Worm (Caenorhabditis elegans) whole organism, late embryonic: ENCODE measurements around the gene abu-2.

ENCODE experiments used
- C08G9.2 ChIP-seq: sonication (generic microtip); optimal IDR thresholded peaks from 2 replicates; lab custom pipeline; 2016; ENCODE audit warnings: mild to moderate bottlenecking, missing genetic modification characterization, moderate library complexity, missing compliant biosample characterization
- C38D4.7 ChIP-seq: fragments of 200-800 bp; sonication (Bioruptor generic); optimal IDR thresholded peaks from 2 replicates; lab custom pipeline; 2018; ENCODE audit warnings: mild to moderate bottlenecking, missing genetic modification characterization, moderate library complexity, missing compliant biosample characterization
- K02D7.2 ChIP-seq: sonication (generic microtip); optimal IDR thresholded peaks from 2 replicates; lab custom pipeline; 2017; ENCODE audit warnings: mild to moderate bottlenecking, missing genetic modification characterization, missing compliant biosample characterization
- K09A11.1 ChIP-seq: sonication (generic microtip); optimal IDR thresholded peaks from 2 replicates; lab custom pipeline; 2017; ENCODE audit warnings: antibody characterized with exemption, mild to moderate bottlenecking, missing genetic modification characterization, missing compliant biosample characterization; ENCODE audit not compliant: insufficient read depth
- Y22D7AL.16 ChIP-seq: sonication (generic microtip); optimal IDR thresholded peaks from 2 replicates; lab custom pipeline; 2016; ENCODE audit warnings: missing genetic modification characterization, missing compliant biosample characterization
- ahr-1 ChIP-seq: sonication (generic microtip); optimal IDR thresholded peaks from 2 replicates; lab custom pipeline; 2016; ENCODE audit warnings: missing genetic modification characterization, missing compliant biosample characterization
- ama-1 ChIP-seq: fragments of 150-350 bp; optimal IDR thresholded peaks from 2 replicates; lab custom pipeline; 2014
- ceh-18 ChIP-seq: sonication (generic microtip); optimal IDR thresholded peaks from 2 replicates; lab custom pipeline; 2016; ENCODE audit warnings: missing genetic modification characterization, missing compliant biosample characterization
- ceh-2 ChIP-seq: sonication (generic microtip); optimal IDR thresholded peaks from 2 replicates; lab custom pipeline; 2016; ENCODE audit warnings: missing genotype, missing genetic modification characterization, missing compliant biosample characterization
- ceh-22 ChIP-seq: sonication (generic microtip); optimal IDR thresholded peaks from 2 replicates; lab custom pipeline; 2017; ENCODE audit warnings: missing biosample characterization, missing genetic modification characterization
- ceh-24 ChIP-seq: sonication (generic microtip); optimal IDR thresholded peaks from 2 replicates; lab custom pipeline; 2016; ENCODE audit warnings: mild to moderate bottlenecking, missing genetic modification characterization, missing compliant biosample characterization
- ceh-34 ChIP-seq: sonication (generic microtip); optimal IDR thresholded peaks from 2 replicates; lab custom pipeline; 2016; ENCODE audit warnings: mild to moderate bottlenecking, missing genetic modification characterization, missing compliant biosample characterization
- ceh-45 ChIP-seq: fragments of 200-800 bp; sonication (Bioruptor generic); IDR thresholded peaks from 2 replicates; pipeline ENCODE4 v1.3.6; 2022; ENCODE audit warnings: missing genetic modification reagents, missing genetic modification characterization, missing compliant biosample characterization
- ceh-48 ChIP-seq: sonication (generic microtip); optimal IDR thresholded peaks from 2 replicates; lab custom pipeline; 2016; ENCODE audit warnings: missing genetic modification characterization, inconsistent platforms, missing compliant biosample characterization
- ceh-6 ChIP-seq: fragments of 200-800 bp; sonication (Bioruptor generic); optimal IDR thresholded peaks from 2 replicates; lab custom pipeline; 2018; ENCODE audit warnings: mild to moderate bottlenecking, missing genetic modification characterization, missing compliant biosample characterization
- ceh-9 ChIP-seq: sonication (generic microtip); optimal IDR thresholded peaks from 2 replicates; lab custom pipeline; 2016; ENCODE audit warnings: mild to moderate bottlenecking, missing genetic modification characterization, inconsistent platforms, missing compliant biosample characterization
- che-1 ChIP-seq: sonication (generic microtip); optimal IDR thresholded peaks from 2 replicates; lab custom pipeline; 2016; ENCODE audit warnings: mild to moderate bottlenecking, missing genetic modification characterization, missing compliant biosample characterization
- dve-1 ChIP-seq: sonication (generic microtip); optimal IDR thresholded peaks from 2 replicates; lab custom pipeline; 2017; ENCODE audit warnings: antibody characterized with exemption, mild to moderate bottlenecking, missing genetic modification characterization, missing compliant biosample characterization
- elt-2 ChIP-seq: sonication (generic microtip); optimal IDR thresholded peaks from 2 replicates; lab custom pipeline; 2016; ENCODE audit warnings: missing genetic modification reagents, missing genetic modification characterization, missing compliant biosample characterization
- ets-4 ChIP-seq: sonication (generic microtip); optimal IDR thresholded peaks from 2 replicates; lab custom pipeline; 2016; ENCODE audit warnings: missing genetic modification characterization, missing compliant biosample characterization
- eyg-1 ChIP-seq: sonication (generic microtip); optimal IDR thresholded peaks from 2 replicates; lab custom pipeline; 2016; ENCODE audit warnings: missing genotype, missing genetic modification characterization, missing compliant biosample characterization
- fkh-10 ChIP-seq: fragments of 150-350 bp; optimal IDR thresholded peaks from 2 replicates; lab custom pipeline; 2014; ENCODE audit warnings: missing biosample characterization, missing genetic modification reagents, missing genetic modification characterization
- fkh-6 ChIP-seq: sonication (generic microtip); optimal IDR thresholded peaks from 2 replicates; lab custom pipeline; 2016; ENCODE audit warnings: missing genetic modification characterization, missing compliant biosample characterization
- gmeb-2 ChIP-seq: sonication (generic microtip); optimal IDR thresholded peaks from 2 replicates; lab custom pipeline; 2016; ENCODE audit warnings: missing genetic modification characterization, inconsistent platforms, missing compliant biosample characterization
- hlh-13 ChIP-seq: fragments of 200-800 bp; sonication (Bioruptor generic); optimal IDR thresholded peaks from 2 replicates; lab custom pipeline; 2018; ENCODE audit warnings: mild to moderate bottlenecking, missing genetic modification characterization, missing compliant biosample characterization
- hlh-15 ChIP-seq: sonication (generic microtip); optimal IDR thresholded peaks from 2 replicates; lab custom pipeline; 2016; ENCODE audit warnings: missing genetic modification characterization, missing compliant biosample characterization
- hlh-30 ChIP-seq: sonication (generic microtip); optimal IDR thresholded peaks from 2 replicates; lab custom pipeline; 2017; ENCODE audit warnings: antibody characterized with exemption, missing genetic modification characterization, missing compliant biosample characterization; ENCODE audit not compliant: insufficient read depth
- hlh-6 ChIP-seq: sonication (generic microtip); optimal IDR thresholded peaks from 2 replicates; lab custom pipeline; 2016; ENCODE audit warnings: missing genotype, missing genetic modification characterization, missing compliant biosample characterization
- hlh-8 ChIP-seq: sonication (generic microtip); optimal IDR thresholded peaks from 2 replicates; lab custom pipeline; 2016; ENCODE audit warnings: missing genotype, missing genetic modification characterization, missing compliant biosample characterization
- lim-6 ChIP-seq: sonication (generic microtip); optimal IDR thresholded peaks from 2 replicates; lab custom pipeline; 2016; ENCODE audit warnings: missing genetic modification characterization, missing compliant biosample characterization
- lin-11 ChIP-seq: fragments of 200-800 bp; sonication (Bioruptor generic); optimal IDR thresholded peaks from 2 replicates; lab custom pipeline; 2018; ENCODE audit warnings: mild to moderate bottlenecking, missing genetic modification characterization, missing compliant biosample characterization
- madf-2 ChIP-seq: sonication (generic microtip); optimal IDR thresholded peaks from 2 replicates; lab custom pipeline; 2017; ENCODE audit warnings: missing genetic modification characterization, missing compliant biosample characterization
- mec-3 ChIP-seq: sonication (generic microtip); optimal IDR thresholded peaks from 2 replicates; lab custom pipeline; 2016; ENCODE audit warnings: borderline replicate concordance, missing genetic modification characterization, missing compliant biosample characterization
- nfya-1 ChIP-seq: sonication (generic microtip); optimal IDR thresholded peaks from 2 replicates; lab custom pipeline; 2017; ENCODE audit warnings: missing genetic modification characterization, mild to moderate bottlenecking, missing compliant biosample characterization, antibody characterized with exemption, moderate library complexity
- nhr-11 ChIP-seq: fragments of 150-350 bp; optimal IDR thresholded peaks from 2 replicates; lab custom pipeline; 2014; ENCODE audit warnings: missing biosample characterization, missing genetic modification characterization
- npax-4 ChIP-seq: sonication (generic microtip); optimal IDR thresholded peaks from 2 replicates; lab custom pipeline; 2016; ENCODE audit warnings: missing genetic modification characterization, missing compliant biosample characterization
- odd-2 ChIP-seq: sonication (generic microtip); optimal IDR thresholded peaks from 2 replicates; lab custom pipeline; 2017; ENCODE audit warnings: antibody characterized with exemption, mild to moderate bottlenecking, missing genetic modification characterization, missing compliant biosample characterization
- pag-3 ChIP-seq: sonication (generic microtip); optimal IDR thresholded peaks from 2 replicates; lab custom pipeline; 2016; ENCODE audit warnings: missing compliant biosample characterization, missing genetic modification characterization, borderline replicate concordance
- pat-9 ChIP-seq: fragments of 200-800 bp; sonication (Bioruptor generic); optimal IDR thresholded peaks from 2 replicates; lab custom pipeline; 2018; ENCODE audit warnings: mild to moderate bottlenecking, missing genetic modification characterization, moderate library complexity, missing compliant biosample characterization
- pha-2 ChIP-seq: sonication (generic microtip); optimal IDR thresholded peaks from 2 replicates; lab custom pipeline; 2017; ENCODE audit warnings: mild to moderate bottlenecking, missing genetic modification characterization, missing compliant biosample characterization
- pha-4 ChIP-seq: fragments of 150-350 bp; optimal IDR thresholded peaks from 2 replicates; lab custom pipeline; 2018; ENCODE audit warnings: missing biosample characterization, missing genetic modification reagents, missing genetic modification characterization
- pqm-1 ChIP-seq: sonication (generic microtip); optimal IDR thresholded peaks from 2 replicates; lab custom pipeline; 2016; ENCODE audit warnings: missing genetic modification characterization, missing compliant biosample characterization
- pros-1 ChIP-seq: fragments of 150-350 bp; optimal IDR thresholded peaks from 2 replicates; lab custom pipeline; 2014; ENCODE audit warnings: missing biosample characterization, missing genetic modification reagents, missing genetic modification characterization
- rnt-1 ChIP-seq: sonication (generic microtip); optimal IDR thresholded peaks from 2 replicates; lab custom pipeline; 2016; ENCODE audit warnings: missing genetic modification characterization, missing compliant biosample characterization
- sdc-2 ChIP-seq: sonication (generic microtip); optimal IDR thresholded peaks from 2 replicates; lab custom pipeline; 2016; ENCODE audit warnings: missing genotype, missing genetic modification characterization, missing compliant biosample characterization
- sox-2 ChIP-seq: fragments of 200-800 bp; sonication (Bioruptor generic); IDR thresholded peaks from 2 replicates; pipeline ENCODE4 v1.3.6; 2022; ENCODE audit warnings: missing genetic modification reagents, missing genetic modification characterization, missing compliant biosample characterization
- sox-4 ChIP-seq: sonication (generic microtip); optimal IDR thresholded peaks from 2 replicates; lab custom pipeline; 2017; ENCODE audit warnings: mild to moderate bottlenecking, missing genetic modification characterization, inconsistent platforms, missing compliant biosample characterization
- syd-9 ChIP-seq: sonication (generic microtip); optimal IDR thresholded peaks from 2 replicates; lab custom pipeline; 2016; ENCODE audit warnings: mild to moderate bottlenecking, missing genetic modification characterization, moderate library complexity, missing compliant biosample characterization
- tbx-2 ChIP-seq: sonication (generic microtip); optimal IDR thresholded peaks from 2 replicates; lab custom pipeline; 2016; ENCODE audit warnings: missing genetic modification characterization, missing compliant biosample characterization
- unc-42 ChIP-seq: sonication (generic microtip); optimal IDR thresholded peaks from 2 replicates; lab custom pipeline; 2016; ENCODE audit warnings: missing genotype, missing genetic modification characterization, missing compliant biosample characterization
- unc-55 ChIP-seq: sonication (generic microtip); optimal IDR thresholded peaks from 2 replicates; lab custom pipeline; 2017; ENCODE audit warnings: missing biosample characterization, missing genetic modification reagents, missing genetic modification characterization
- unc-86 ChIP-seq: sonication (generic microtip); optimal IDR thresholded peaks from 2 replicates; lab custom pipeline; 2016; ENCODE audit warnings: missing genetic modification characterization, missing compliant biosample characterization
- zip-5 ChIP-seq: sonication (generic microtip); optimal IDR thresholded peaks from 2 replicates; lab custom pipeline; 2016; ENCODE audit warnings: missing genetic modification characterization, missing compliant biosample characterization

The abu-2 gene

ce11 chrX:1379391-1379790, 31.1 kb downstream of the abu-2 start:
- peak; percentile 66 for TF ChIP-seq pqm-1
- TF ChIP-seq sdc-2 = peak; percentile 97
- TF ChIP-seq che-1 = peak; percentile 86
- no peak for TF ChIP-seq dve-1 (tag; lab: Kevin White, UChicago)
- no peak for TF ChIP-seq unc-55 (GFP tag; lab: Kevin White, UChicago)
- no peak for TF ChIP-seq ceh-22
- TF ChIP-seq lin-11 = peak; percentile 76
- peak; percentile 68 for TF ChIP-seq ceh-2
- peak; percentile 80 for TF ChIP-seq pat-9
- peak; percentile 80 for TF ChIP-seq tbx-2 (tag; lab: Kevin White, UChicago)
- peak; percentile 61 for TF ChIP-seq hlh-15 (tag; lab: Kevin White, UChicago)
- no peak for TF ChIP-seq ama-1 (lab: Kevin White, UChicago)
- peak; percentile 16 for TF ChIP-seq fkh-10 (GFP tag; lab: Kevin White, UChicago)
- no peak for TF ChIP-seq ceh-24 (tag; lab: Kevin White, UChicago)
- TF ChIP-seq odd-2 (tag; lab: Kevin White, UChicago) = peak; percentile 1
- peak; percentile 78 for TF ChIP-seq C38D4.7
- no peak for TF ChIP-seq nhr-11 (tag; lab: Kevin White, UChicago)
- peak; percentile 78 for TF ChIP-seq fkh-6
- peak; percentile 32 for TF ChIP-seq ceh-9 (tag; lab: Kevin White, UChicago)
- peak; percentile 89 for TF ChIP-seq hlh-6 (tag; lab: Kevin White, UChicago)
- peak; percentile 77 for TF ChIP-seq nfya-1 (tag; lab: Kevin White, UChicago)
- TF ChIP-seq mec-3 (tag; lab: Kevin White, UChicago) = no peak
- peak; percentile 37 for TF ChIP-seq zip-5
- TF ChIP-seq unc-86 (tag; lab: Kevin White, UChicago) = peak; percentile 77
- TF ChIP-seq pros-1 = no peak
- TF ChIP-seq K02D7.2 = peak; percentile 77
- peak; percentile 76 for TF ChIP-seq ceh-18 (tag; lab: Kevin White, UChicago)
- peak; percentile 62 for TF ChIP-seq ets-4 (tag; lab: Kevin White, UChicago)
- peak; percentile 80 for TF ChIP-seq hlh-13 (GFP tag; lab: Kevin White, UChicago)
- peak; percentile 72 for TF ChIP-seq ceh-45 (GFP tag; lab: Robert Waterston, UW)
- TF ChIP-seq ceh-48 (tag; lab: Kevin White, UChicago) = peak; percentile 70
- TF ChIP-seq hlh-8 = peak; percentile 56
- no peak for TF ChIP-seq pha-4
- peak; percentile 17 for TF ChIP-seq unc-42 (tag; lab: Kevin White, UChicago)
- peak; percentile 57 for TF ChIP-seq eyg-1 (tag; lab: Kevin White, UChicago)
- peak; percentile 87 for TF ChIP-seq sox-4 (tag; lab: Kevin White, UChicago)
- TF ChIP-seq ahr-1 (tag; lab: Kevin White, UChicago) = peak; percentile 56
- TF ChIP-seq C08G9.2 (tag; lab: Kevin White, UChicago) = peak; percentile 82
- peak; percentile 29 for TF ChIP-seq pag-3 (tag; lab: Kevin White, UChicago)
- peak; percentile 85 for TF ChIP-seq gmeb-2 (tag; lab: Kevin White, UChicago)
- peak; percentile 85 for TF ChIP-seq rnt-1 (tag; lab: Kevin White, UChicago)
- TF ChIP-seq pha-2 (tag; lab: Kevin White, UChicago) = peak; percentile 81
- peak; percentile 90 for TF ChIP-seq ceh-6 (GFP tag; lab: Kevin White, UChicago)
- peak; percentile 34 for TF ChIP-seq hlh-30 (tag; lab: Kevin White, UChicago)
- peak; percentile 83 for TF ChIP-seq syd-9 (tag; lab: Kevin White, UChicago)
- peak; percentile 79 for TF ChIP-seq lim-6 (tag; lab: Kevin White, UChicago)
- TF ChIP-seq madf-2 (tag; lab: Kevin White, UChicago) = peak; percentile 82
- TF ChIP-seq sox-2 (GFP tag; lab: Robert Waterston, UW) = peak; percentile 57; the same call in 1 of the 2 replicates
- TF ChIP-seq elt-2 (tag; lab: Kevin White, UChicago) = peak; percentile 88
- peak; percentile 53 for TF ChIP-seq npax-4 (tag; lab: Kevin White, UChicago)
- TF ChIP-seq K09A11.1 (tag; lab: Kevin White, UChicago) = no peak
- peak; percentile 85 for TF ChIP-seq Y22D7AL.16 (tag; lab: Kevin White, UChicago)
- TF ChIP-seq ceh-34 (tag; lab: Kevin White, UChicago) = peak; percentile 89
